Worm (Caenorhabditis elegans) whole organism, L4 larva: ENCODE data around the gene dop-5.
"Not testable (repeated sequence)": the region's sequence is repeated elsewhere in the genome, so short reads cannot be mapped to it uniquely, and the experiment has no call there.

Experiments used
- R02D3.7 ChIP-seq: fragments of 150-350 bp; sonication (generic microtip); optimal IDR thresholded peaks from 3 replicates; lab custom pipeline; 2014; ENCODE audit warnings: missing biosample characterization, missing genetic modification characterization
- T20F7.1 ChIP-seq: fragments of 200-800 bp; sonication (Bioruptor generic); optimal IDR thresholded peaks from 2 replicates; lab custom pipeline; 2018; ENCODE audit warnings: mild to moderate bottlenecking, missing genetic modification characterization, missing compliant biosample characterization
- aha-1 ChIP-seq: fragments of 150-350 bp; peaks from one replicate; lab custom pipeline; 2014; ENCODE audit warnings: missing biosample characterization, missing genetic modification characterization
- aly-2 ChIP-seq: sonication (generic microtip); optimal IDR thresholded peaks from 2 replicates; lab custom pipeline; 2018; ENCODE audit warnings: missing biosample characterization, missing genetic modification characterization
- attf-4 ChIP-seq: sonication (generic microtip); optimal IDR thresholded peaks from 3 replicates; lab custom pipeline; 2017; ENCODE audit warnings: missing biosample characterization, missing genetic modification characterization
- daf-16 ChIP-seq, 3 experiments: sonication (generic microtip); optimal IDR thresholded peaks; 2 replicates each; lab custom pipeline; 2016 to 2017; ENCODE audit warnings: missing genetic modification characterization in 3 of 3, missing genetic modification reagents in 3 of 3, mild to moderate bottlenecking in 2 of 3, missing compliant biosample characterization in 2 of 3, missing biosample characterization in 1 of 3, moderate library complexity in 1 of 3
- daf-8 ChIP-seq: fragments of 200-800 bp; sonication (Bioruptor generic); IDR thresholded peaks from 2 replicates; pipeline ENCODE4 v1.3.6; 2022; ENCODE audit warnings: missing genetic modification characterization, missing compliant biosample characterization
- dpl-1 ChIP-seq: fragments of 150-350 bp; optimal IDR thresholded peaks from 2 replicates; lab custom pipeline; 2014; ENCODE audit warnings: missing biosample characterization, missing genetic modification reagents, missing genetic modification characterization
- fos-1 ChIP-seq: fragments of 150-350 bp; optimal IDR thresholded peaks from 2 replicates; lab custom pipeline; 2014; ENCODE audit warnings: missing biosample characterization, missing genetic modification characterization
- lim-7 ChIP-seq: fragments of 200-800 bp; sonication (Bioruptor generic); IDR thresholded peaks from 2 replicates; pipeline ENCODE4 v1.3.6; 2022; ENCODE audit warnings: missing genetic modification characterization, missing compliant biosample characterization
- lin-13 ChIP-seq: fragments of 150-350 bp; optimal IDR thresholded peaks from 2 replicates; lab custom pipeline; 2014; ENCODE audit warnings: missing biosample characterization, missing genetic modification reagents, missing genetic modification characterization
- lin-29 ChIP-seq: fragments of 200-800 bp; sonication (Bioruptor generic); IDR thresholded peaks from 2 replicates; pipeline ENCODE4 v1.3.6; 2022; ENCODE audit warnings: missing genetic modification reagents, missing genetic modification characterization, missing compliant biosample characterization
- lin-39 ChIP-seq: fragments of 150-350 bp; optimal IDR thresholded peaks from 2 replicates; lab custom pipeline; 2014; ENCODE audit warnings: missing biosample characterization, missing genetic modification reagents, missing genetic modification characterization
- mdl-1 ChIP-seq, 2 experiments: fragments of 150-350 bp in 1 of 2; sonication (generic microtip) in 1 of 2; optimal IDR thresholded peaks; 2 replicates each; lab custom pipeline; 2014 to 2017; ENCODE audit warnings: missing biosample characterization in 2 of 2, missing genetic modification characterization in 2 of 2
- mxl-2 ChIP-seq: fragments of 200-800 bp; sonication (Bioruptor generic); conservative IDR thresholded peaks from 2 replicates; pipeline ENCODE4 v1.3.6; 2022; ENCODE audit warnings: missing genetic modification reagents, missing genetic modification characterization, missing compliant biosample characterization
- mxl-3 ChIP-seq: fragments of 200-800 bp; sonication (Bioruptor generic); optimal IDR thresholded peaks from 2 replicates; lab custom pipeline; 2018; ENCODE audit warnings: mild to moderate bottlenecking, missing genetic modification characterization, missing compliant biosample characterization
- nhr-11 ChIP-seq: fragments of 150-350 bp; optimal IDR thresholded peaks from 2 replicates; lab custom pipeline; 2014; ENCODE audit warnings: missing biosample characterization, missing genetic modification characterization
- nhr-111 ChIP-seq: fragments of 200-800 bp; sonication (Bioruptor generic); optimal IDR thresholded peaks from 2 replicates; lab custom pipeline; 2018; ENCODE audit warnings: mild to moderate bottlenecking, missing genetic modification characterization, missing compliant biosample characterization
- nhr-237 ChIP-seq: sonication (generic microtip); optimal IDR thresholded peaks from 2 replicates; lab custom pipeline; 2017; ENCODE audit warnings: missing biosample characterization, missing genetic modification characterization
- nhr-25 ChIP-seq: sonication (generic microtip); optimal IDR thresholded peaks from 2 replicates; lab custom pipeline; 2017; ENCODE audit warnings: missing genetic modification characterization, mild to moderate bottlenecking, missing compliant biosample characterization, antibody characterized with exemption, moderate library complexity, borderline replicate concordance; ENCODE audit not compliant: insufficient read depth
- nhr-48 ChIP-seq: sonication (generic microtip); optimal IDR thresholded peaks from 2 replicates; lab custom pipeline; 2016; ENCODE audit warnings: mild to moderate bottlenecking, missing genetic modification characterization, missing compliant biosample characterization
- nhr-76 ChIP-seq: fragments of 150-350 bp; optimal IDR thresholded peaks from 2 replicates; lab custom pipeline; 2014; ENCODE audit warnings: missing biosample characterization, missing genetic modification characterization
- nhr-77 ChIP-seq: fragments of 150-350 bp; optimal IDR thresholded peaks from 2 replicates; lab custom pipeline; 2014; ENCODE audit warnings: missing biosample characterization, missing genetic modification characterization
- pha-4 ChIP-seq, 2 experiments: fragments of 150-350 bp in 1 of 2; fragments of 200-800 bp in 1 of 2; sonication (Bioruptor generic) in 1 of 2; IDR thresholded peaks in 1 of 2; optimal IDR thresholded peaks in 1 of 2; 2 replicates each; pipeline versions ENCODE4 v1.3.6 to Lab custom; 2014 to 2022; ENCODE audit warnings: missing genetic modification characterization in 2 of 2, missing genetic modification reagents in 2 of 2, missing biosample characterization in 1 of 2, missing compliant biosample characterization in 1 of 2
- php-3 ChIP-seq: fragments of 200-800 bp; sonication (Bioruptor generic); IDR thresholded peaks from 2 replicates; pipeline ENCODE4 v1.3.6; 2022; ENCODE audit warnings: missing genetic modification reagents, missing genetic modification characterization, missing compliant biosample characterization
- pqm-1 ChIP-seq: sonication (generic microtip); optimal IDR thresholded peaks from 2 replicates; lab custom pipeline; 2017; ENCODE audit warnings: missing biosample characterization, missing genetic modification characterization
- set-16 ChIP-seq: fragments of 200-800 bp; sonication (Bioruptor generic); IDR thresholded peaks from 2 replicates; pipeline ENCODE4 v1.3.6; 2022; ENCODE audit warnings: missing genetic modification reagents, missing genetic modification characterization, missing compliant biosample characterization
- skn-1 ChIP-seq: fragments of 150-350 bp; optimal IDR thresholded peaks from 2 replicates; lab custom pipeline; 2014; ENCODE audit warnings: missing biosample characterization, missing genetic modification characterization
- snpc-4 ChIP-seq: fragments of 150-350 bp; optimal IDR thresholded peaks from 2 replicates; lab custom pipeline; 2014; ENCODE audit warnings: missing biosample characterization, missing genetic modification characterization
- unc-130 ChIP-seq: sonication (generic microtip); optimal IDR thresholded peaks from 2 replicates; lab custom pipeline; 2016; ENCODE audit warnings: missing genetic modification reagents, missing genetic modification characterization, missing compliant biosample characterization
- unc-62 ChIP-seq, 3 experiments: fragments of 150-350 bp in 1 of 3; sonication (generic microtip); optimal IDR thresholded peaks in 2 of 3; peaks in 1 of 3; 1 replicate in 1 of 3; 2 replicates in 2 of 3; lab custom pipeline; 2014 to 2017; ENCODE audit warnings: missing biosample characterization in 3 of 3, missing genetic modification characterization in 3 of 3, missing genetic modification reagents in 3 of 3, missing genotype in 1 of 3
- zag-1 ChIP-seq: fragments of 150-350 bp; optimal IDR thresholded peaks from 2 replicates; lab custom pipeline; 2014; ENCODE audit warnings: missing biosample characterization, missing genetic modification characterization
- ztf-11 ChIP-seq: fragments of 150-350 bp; optimal IDR thresholded peaks from 2 replicates; lab custom pipeline; 2014; ENCODE audit warnings: missing biosample characterization, missing genetic modification characterization
- ztf-7 ChIP-seq: fragments of 150-350 bp; optimal IDR thresholded peaks from 2 replicates; lab custom pipeline; 2014; ENCODE audit warnings: missing biosample characterization, missing genetic modification characterization

The dop-5 gene

ce11 chrV:11403059-11403458 lies 37.0 kb upstream of the dop-5 start:
- no peak for TF ChIP-seq daf-16 (GFP tag; optimal IDR thresholded peaks at IDR 0.05; lab: Kevin White, UChicago)
- TF ChIP-seq daf-16 (tag; optimal IDR thresholded peaks at IDR 0.05; lab: Kevin White, UChicago): peak; percentile 50
- TF ChIP-seq snpc-4 (tag; lab: Kevin White, UChicago): no peak
- peak; percentile 21 for TF ChIP-seq mxl-3 (GFP tag; lab: Kevin White, UChicago)
- TF ChIP-seq pqm-1 (tag; lab: Kevin White, UChicago): peak; percentile 34
- TF ChIP-seq, all 104 proteins: peak for 3

DNA sequence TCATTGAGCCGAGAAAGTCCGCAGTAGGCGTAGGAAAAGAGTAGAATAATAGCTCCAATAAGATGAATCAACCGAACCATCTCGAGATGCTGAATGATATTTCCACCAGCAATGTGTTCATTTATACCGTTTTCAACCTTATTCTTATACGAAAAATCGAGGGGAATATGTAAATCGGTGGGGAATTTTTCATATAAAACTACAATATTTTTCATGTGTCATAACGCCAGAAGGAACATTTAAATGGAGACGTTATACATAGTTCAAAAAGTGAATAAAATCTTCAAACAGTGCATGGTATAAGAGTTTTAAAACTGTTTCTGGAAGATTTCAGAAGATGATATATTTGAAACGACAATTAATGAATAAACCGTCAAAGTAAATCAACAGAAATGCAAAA lies 36.6 kb upstream of the dop-5 start, which contains the start of gene nas-19:
TSS of gene nas-19 (minus strand) at position 101 of the 400 bp plus-strand sequence.
- TF ChIP-seq ztf-11 (no peak), lin-29 (no peak), unc-130 (GFP tag; lab: Kevin White, UChicago) (no peak), nhr-48 (no peak), aha-1 (peak; percentile 66), ztf-7 (tag; lab: Kevin White, UChicago) (no peak)

- TF ChIP-seq zag-1 (tag; lab: Kevin White, UChicago): no peak
- no peak for TF ChIP-seq R02D3.7 (tag; lab: Kevin White, UChicago)
- no peak for TF ChIP-seq dpl-1 (GFP tag; lab: Kevin White, UChicago)
- no peak for TF ChIP-seq nhr-237 (tag; lab: Kevin White, UChicago)
- TF ChIP-seq skn-1 (tag; lab: Kevin White, UChicago): no peak
- no peak for TF ChIP-seq lim-7 (GFP tag; lab: Robert Waterston, UW)
- no peak for TF ChIP-seq nhr-111 (GFP tag; lab: Kevin White, UChicago)
- no peak for TF ChIP-seq fos-1 (tag; lab: Kevin White, UChicago)
- no peak for TF ChIP-seq lin-39 (tag; lab: Kevin White, UChicago)
- no peak for TF ChIP-seq T20F7.1 (GFP tag; lab: Kevin White, UChicago)
- no peak for TF ChIP-seq mdl-1 (tag; optimal IDR thresholded peaks at IDR 0.05; lab: Kevin White, UChicago)
- no peak for TF ChIP-seq mxl-2 (GFP tag; lab: Robert Waterston, UW)
- TF ChIP-seq aha-1: no peak
- TF ChIP-seq pha-4 (GFP tag; IDR thresholded peaks at IDR 0.05; lab: Robert Waterston, UW): no peak
- TF ChIP-seq pha-4 (tag; optimal IDR thresholded peaks at IDR 0.05; lab: Kevin White, UChicago): no peak
- TF ChIP-seq daf-8 (GFP tag; lab: Robert Waterston, UW): no peak
- no peak for TF ChIP-seq daf-16 (GFP tag; optimal IDR thresholded peaks at IDR 0.05; lab: Kevin White, UChicago)
- TF ChIP-seq daf-16 (tag; optimal IDR thresholded peaks at IDR 0.05; lab: Kevin White, UChicago): no peak
- no peak for TF ChIP-seq lin-13 (GFP tag; lab: Kevin White, UChicago)
Measured at ce11 chrV:11398616-11399015, 32.6 kb upstream of the dop-5 start, which contains the start of gene nas-17. Gene nas-17 (plus strand): TSS chrV:11398916.

DNA sequence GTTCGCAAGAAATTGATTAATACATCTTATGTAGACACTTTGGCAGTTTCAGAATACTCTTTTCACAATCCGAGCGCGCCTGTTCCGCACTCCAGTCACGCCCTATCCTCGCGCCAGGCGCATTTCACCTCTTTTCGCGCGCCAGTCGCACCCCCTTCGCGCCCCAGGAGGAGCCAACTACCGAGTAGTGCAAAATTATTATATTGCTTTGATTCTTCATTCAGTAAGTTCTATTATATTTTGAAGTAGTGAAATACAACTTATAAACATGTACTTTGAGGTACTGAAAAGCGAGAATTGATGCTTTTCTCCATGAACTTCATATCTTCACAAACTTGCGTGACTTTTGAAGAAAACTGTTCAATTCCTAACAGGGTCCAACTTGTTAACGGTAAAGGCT lies 30.1 kb upstream of the dop-5 start, which contains the start of gene nas-18:
TSS of gene nas-18 (plus strand) at position 301 of the 400 bp plus-strand sequence.
- not testable (repeated sequence) for TF ChIP-seq nhr-76; pha-4 (GFP tag; IDR thresholded peaks at IDR 0.05; lab: Robert Waterston, UW); pha-4 (tag; optimal IDR thresholded peaks at IDR 0.05; lab: Kevin White, UChicago); nhr-25 (tag; lab: Kevin White, UChicago)

ce11 chrV:11395024-11395423 lies 29.0 kb upstream of the dop-5 start, which contains the start of gene K03B8.4:
Gene K03B8.4 (minus strand): TSS chrV:11395124.
- TF ChIP-seq set-16: peak; percentile 46; the same call in 1 of the 2 replicates

DNA sequence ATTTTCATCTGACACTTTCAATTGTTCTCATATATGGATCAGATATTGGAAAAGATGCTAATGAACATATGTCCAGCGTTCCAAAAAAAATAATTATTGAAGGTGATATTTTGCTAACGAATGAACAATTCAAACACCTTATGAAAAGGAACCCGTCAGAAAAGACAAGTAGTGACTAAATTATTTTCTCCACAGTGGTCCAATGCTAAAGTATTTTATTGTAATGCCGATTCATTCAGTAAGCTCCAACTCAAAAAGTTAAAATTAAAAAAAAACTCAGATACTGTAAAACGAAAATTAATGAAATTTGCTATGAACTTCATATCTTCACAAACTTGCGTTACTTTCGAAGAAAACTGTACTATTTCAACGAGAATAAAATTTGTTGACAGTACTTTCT lies 26.0 kb upstream of the dop-5 start, which contains the start of gene nas-16:
TSS of gene nas-16 (plus strand) at position 301 of the 400 bp plus-strand sequence.
- no peak for TF ChIP-seq nhr-237 (tag; lab: Kevin White, UChicago)
- no peak for TF ChIP-seq R02D3.7 (tag; lab: Kevin White, UChicago)
- TF ChIP-seq pqm-1 (tag; lab: Kevin White, UChicago): no peak
- TF ChIP-seq attf-4: no peak
- no peak for TF ChIP-seq fos-1 (tag; lab: Kevin White, UChicago)
- no peak for TF ChIP-seq zag-1 (tag; lab: Kevin White, UChicago)
- no peak for TF ChIP-seq nhr-77 (tag; lab: Kevin White, UChicago)
- TF ChIP-seq nhr-11: no peak
- no peak for TF ChIP-seq aha-1
- TF ChIP-seq ztf-11: no peak
- no peak for TF ChIP-seq unc-62 (GFP tag; optimal IDR thresholded peaks at IDR 0.05 in 1 of 2; lab: Kevin White, UChicago)
- no peak for TF ChIP-seq unc-62 (tag; optimal IDR thresholded peaks at IDR 0.05; lab: Kevin White, UChicago)
- no peak for TF ChIP-seq daf-16 (GFP tag; optimal IDR thresholded peaks at IDR 0.05; lab: Kevin White, UChicago)
- TF ChIP-seq daf-16 (tag; optimal IDR thresholded peaks at IDR 0.05; lab: Kevin White, UChicago): no peak
- TF ChIP-seq aly-2: no peak
- TF ChIP-seq php-3: no peak
